Comparison of ENCODE assay signal across 1 worm cellular context in genomic region chrIII:4875663-4876062, ce11.
A peak's percentile ranks its signal among the peaks of the same experiment; 100 is the strongest.
TF ChIP-seq lines count a peak whose summit lies in the region.

No protein-coding gene starts in this region.

TF ChIP-seq in whole organism, L1 larva, 84 proteins besides CTCF, POLR2A, EP300 and RAD21 (continued from another document):
- TF ChIP-seq efl-1 (optimal IDR thresholded peaks at IDR 0.05; lab: Kevin White, UChicago) (peak; percentile 2 to 34), efl-1 (GFP tag; optimal IDR thresholded peaks at IDR 0.05 in 1 of 2; lab: Kevin White, UChicago) (peak in 1 of 2 experiments; percentile 62), ces-1 (GFP tag; optimal IDR thresholded peaks at IDR 0.05; lab: Kevin White, UChicago) (no peak), F16B12.6 (tag; optimal IDR thresholded peaks at IDR 0.05; lab: Kevin White, UChicago) (no peak), tbx-2 (tag; optimal IDR thresholded peaks at IDR 0.05; lab: Kevin White, UChicago) (no peak), egl-13 (tag; optimal IDR thresholded peaks at IDR 0.05; lab: Kevin White, UChicago) (peak; percentile 47), nhr-20 (tag; optimal IDR thresholded peaks at IDR 0.05; lab: Kevin White, UChicago) (no peak), nhr-12 (tag; optimal IDR thresholded peaks at IDR 0.05; lab: Kevin White, UChicago) (no peak), lin-13 (GFP tag; optimal IDR thresholded peaks at IDR 0.05; lab: Kevin White, UChicago) (no peak), xbp-1 (tag; optimal IDR thresholded peaks at IDR 0.05; lab: Kevin White, UChicago) (no peak), hlh-17 (GFP tag; optimal IDR thresholded peaks at IDR 0.05; lab: Kevin White, UChicago; ENCODE audit: borderline replicate concordance) (no peak), sptf-1 (tag; optimal IDR thresholded peaks at IDR 0.05; lab: Kevin White, UChicago) (no peak), ceh-90 (tag; optimal IDR thresholded peaks at IDR 0.05; lab: Kevin White, UChicago) (no peak), pax-3 (tag; optimal IDR thresholded peaks at IDR 0.05; lab: Kevin White, UChicago) (no peak), dpl-1 (GFP tag; optimal IDR thresholded peaks at IDR 0.05; lab: Kevin White, UChicago) (peak in 1 of 3 experiments; percentile 40), nhr-47 (tag; optimal IDR thresholded peaks at IDR 0.05; lab: Kevin White, UChicago) (peak; percentile 3), mep-1 (tag; optimal IDR thresholded peaks at IDR 0.05; lab: Kevin White, UChicago) (peak; percentile 38), unc-86 (tag; optimal IDR thresholded peaks at IDR 0.05; lab: Kevin White, UChicago) (peak; percentile 50), lin-35 (GFP tag; optimal IDR thresholded peaks at IDR 0.05; lab: Kevin White, UChicago) (peak in 1 of 2 experiments; percentile 20), nhr-71 (tag; optimal IDR thresholded peaks at IDR 0.05; lab: Kevin White, UChicago) (no peak)
